Worm (Caenorhabditis elegans) whole organism, young adult: ENCODE data around the gene R10E9.3.
A peak's percentile ranks its signal among the peaks of the same experiment; 100 is the strongest.

Experiments used
- B0019.2 ChIP-seq: fragments of 200-800 bp; sonication (Bioruptor generic); conservative IDR thresholded peaks from 2 replicates; pipeline ENCODE4 v1.3.6; 2022; ENCODE audit warnings: missing genetic modification reagents, missing genetic modification characterization, missing compliant biosample characterization
- B0035.1 ChIP-seq: sonication (generic microtip); optimal IDR thresholded peaks from 2 replicates; lab custom pipeline; 2016; ENCODE audit warnings: missing genetic modification characterization, mild to moderate bottlenecking, missing compliant biosample characterization, missing genotype, missing genetic modification reagents
- B0336.3 ChIP-seq: fragments of 200-800 bp; sonication (Bioruptor generic); IDR thresholded peaks from 2 replicates; pipeline ENCODE4 v1.3.6; 2022; ENCODE audit warnings: missing genetic modification characterization, missing compliant biosample characterization
- D2030.7 ChIP-seq: fragments of 200-800 bp; sonication (Bioruptor generic); IDR thresholded peaks from 2 replicates; pipeline ENCODE4 v1.3.6; 2022; ENCODE audit warnings: missing genetic modification reagents, missing genetic modification characterization, missing compliant biosample characterization
- F22D6.2 ChIP-seq: sonication (generic microtip); optimal IDR thresholded peaks from 2 replicates; lab custom pipeline; 2016; ENCODE audit warnings: mild to moderate bottlenecking, missing genetic modification characterization, missing compliant biosample characterization
- F33H1.4 ChIP-seq: fragments of 200-800 bp; sonication (Bioruptor generic); IDR thresholded peaks from 2 replicates; pipeline ENCODE4 v1.3.6; 2022; ENCODE audit warnings: missing genetic modification reagents, missing genetic modification characterization, missing compliant biosample characterization
- T07F8.4 ChIP-seq: sonication (generic microtip); optimal IDR thresholded peaks from 2 replicates; lab custom pipeline; 2016; ENCODE audit warnings: mild to moderate bottlenecking, missing genetic modification characterization, moderate library complexity, missing compliant biosample characterization
- Y79H2A.3 ChIP-seq: fragments of 200-800 bp; sonication (Bioruptor generic); conservative IDR thresholded peaks from 2 replicates; pipeline ENCODE4 v1.3.6; 2022; ENCODE audit warnings: missing genetic modification reagents, missing genetic modification characterization, missing compliant biosample characterization
- attf-3 ChIP-seq: fragments of 200-800 bp; sonication (Bioruptor generic); conservative IDR thresholded peaks from 2 replicates; pipeline ENCODE4 v1.3.6; 2022; ENCODE audit warnings: missing genetic modification reagents, missing genetic modification characterization, missing compliant biosample characterization
- ceh-40 ChIP-seq: fragments of 200-800 bp; sonication (Bioruptor generic); IDR thresholded peaks from 2 replicates; pipeline ENCODE4 v1.3.6; 2022; ENCODE audit warnings: missing genetic modification characterization, missing compliant biosample characterization
- ceh-58 ChIP-seq: fragments of 200-800 bp; sonication (Bioruptor generic); IDR thresholded peaks from 2 replicates; pipeline ENCODE4 v1.3.6; 2022; ENCODE audit warnings: missing genetic modification characterization, missing compliant biosample characterization
- ceh-91 ChIP-seq: fragments of 200-800 bp; sonication (Bioruptor generic); IDR thresholded peaks from 2 replicates; pipeline ENCODE4 v1.3.6; 2022; ENCODE audit warnings: missing genetic modification reagents, missing genetic modification characterization, missing compliant biosample characterization
- efl-1 ChIP-seq: fragments of 150-350 bp; optimal IDR thresholded peaks from 2 replicates; lab custom pipeline; 2014; ENCODE audit warnings: missing biosample characterization, missing genetic modification reagents, missing genetic modification characterization
- ekl-4 ChIP-seq: fragments of 200-800 bp; sonication (Bioruptor generic); IDR thresholded peaks from 2 replicates; pipeline ENCODE4 v1.3.6; 2022; ENCODE audit warnings: missing genetic modification reagents, missing genetic modification characterization, missing compliant biosample characterization
- hlh-12 ChIP-seq: sonication (generic microtip); optimal IDR thresholded peaks from 2 replicates; lab custom pipeline; 2016; ENCODE audit warnings: missing genetic modification characterization, missing compliant biosample characterization
- hrde-1 ChIP-seq: sonication (generic microtip); optimal IDR thresholded peaks from 2 replicates; lab custom pipeline; 2016; ENCODE audit warnings: missing genetic modification characterization, mild to moderate bottlenecking, missing compliant biosample characterization, moderate library complexity, missing genotype, missing genetic modification reagents, borderline replicate concordance
- hsf-1 ChIP-seq: fragments of 200-800 bp; sonication (Bioruptor generic); IDR thresholded peaks from 2 replicates; pipeline ENCODE4 v1.3.6; 2022; ENCODE audit warnings: missing genetic modification reagents, missing genetic modification characterization, missing compliant biosample characterization
- lin-35 ChIP-seq, 3 experiments: fragments of 150-350 bp in 2 of 3; sonication (generic microtip) in 1 of 3; optimal IDR thresholded peaks; 2 replicates each; lab custom pipeline; 2014 to 2018; ENCODE audit warnings: missing biosample characterization in 3 of 3, missing genetic modification characterization in 3 of 3, missing genetic modification reagents in 3 of 3
- lin-54 ChIP-seq: fragments of 200-800 bp; sonication (Bioruptor generic); optimal IDR thresholded peaks from 2 replicates; lab custom pipeline; 2018; ENCODE audit warnings: mild to moderate bottlenecking, missing genetic modification characterization, missing compliant biosample characterization
- madf-10 ChIP-seq: sonication (generic microtip); optimal IDR thresholded peaks from 2 replicates; lab custom pipeline; 2016; ENCODE audit warnings: mild to moderate bottlenecking, missing genetic modification characterization, missing compliant biosample characterization
- madf-6 ChIP-seq: fragments of 200-800 bp; sonication (Bioruptor generic); IDR thresholded peaks from 2 replicates; pipeline ENCODE4 v1.3.6; 2022; ENCODE audit warnings: missing genetic modification reagents, missing genetic modification characterization, missing compliant biosample characterization
- mcd-1 ChIP-seq: fragments of 200-800 bp; sonication (Bioruptor generic); IDR thresholded peaks from 2 replicates; pipeline ENCODE4 v1.3.6; 2022; ENCODE audit warnings: missing genetic modification reagents, missing genetic modification characterization, missing compliant biosample characterization
- mxl-1 ChIP-seq: sonication (generic microtip); optimal IDR thresholded peaks from 2 replicates; lab custom pipeline; 2016; ENCODE audit warnings: missing genetic modification characterization, missing compliant biosample characterization
- nfya-1 ChIP-seq: sonication (generic microtip); optimal IDR thresholded peaks from 2 replicates; lab custom pipeline; 2017; ENCODE audit warnings: antibody characterized with exemption, missing compliant biosample characterization, missing genetic modification characterization, borderline replicate concordance; ENCODE audit not compliant: insufficient read depth
- nhr-120 ChIP-seq: fragments of 200-800 bp; sonication (Bioruptor generic); IDR thresholded peaks from 2 replicates; pipeline ENCODE4 v1.3.6; 2022; ENCODE audit warnings: missing genetic modification characterization, missing compliant biosample characterization
- rcor-1 ChIP-seq: fragments of 200-800 bp; sonication (Bioruptor generic); IDR thresholded peaks from 2 replicates; pipeline ENCODE4 v1.3.6; 2022; ENCODE audit warnings: missing genetic modification reagents, missing genetic modification characterization, missing compliant biosample characterization
- rpc-1 ChIP-seq, 2 experiments: fragments of 150-350 bp in 1 of 2; sonication (generic microtip) in 1 of 2; optimal IDR thresholded peaks; 2 replicates each; lab custom pipeline; 2014 to 2018; ENCODE audit warnings: missing biosample characterization in 1 of 2, missing genetic modification characterization in 1 of 2, missing genetic modification reagents in 1 of 2, missing genotype in 1 of 2
- snpc-3.4 ChIP-seq: sonication (generic microtip); optimal IDR thresholded peaks from 2 replicates; lab custom pipeline; 2017; ENCODE audit warnings: missing genetic modification characterization, mild to moderate bottlenecking, missing compliant biosample characterization, antibody characterized with exemption, moderate library complexity, missing genotype, missing genetic modification reagents
- snpc-4 ChIP-seq, 5 experiments: fragments of 150-350 bp in 1 of 5; sonication (generic microtip) in 4 of 5; optimal IDR thresholded peaks; 2 replicates each; lab custom pipeline; 2014 to 2018; ENCODE audit warnings: missing genetic modification characterization in 5 of 5, missing biosample characterization in 3 of 5, antibody characterized with exemption in 2 of 5, mild to moderate bottlenecking in 2 of 5, missing compliant biosample characterization in 2 of 5, missing genotype in 2 of 5, moderate library complexity in 2 of 5, missing genetic modification reagents in 1 of 5
- tlf-1 ChIP-seq: fragments of 200-800 bp; sonication (Bioruptor generic); optimal IDR thresholded peaks from 2 replicates; lab custom pipeline; 2018; ENCODE audit warnings: mild to moderate bottlenecking, missing genetic modification characterization, missing compliant biosample characterization
- unc-62 ChIP-seq: fragments of 150-350 bp; optimal IDR thresholded peaks from 2 replicates; lab custom pipeline; 2014; ENCODE audit warnings: missing biosample characterization, missing genetic modification reagents, missing genetic modification characterization
- zfh-2 ChIP-seq: fragments of 200-800 bp; sonication (Bioruptor generic); conservative IDR thresholded peaks from 2 replicates; pipeline ENCODE4 v1.3.6; 2022; ENCODE audit warnings: missing genetic modification reagents, missing genetic modification characterization, missing compliant biosample characterization
- ztf-3 ChIP-seq: fragments of 200-800 bp; sonication (Bioruptor generic); optimal IDR thresholded peaks from 2 replicates; lab custom pipeline; 2018; ENCODE audit warnings: mild to moderate bottlenecking, missing genetic modification characterization, missing compliant biosample characterization

Gene R10E9.3

ce11 chrIII:3918569-3918968, 41.5 kb upstream of the R10E9.3 start, which contains the start of gene ZK1058.3:
Gene ZK1058.3 (plus strand): TSS chrIII:3918869.
- peak; percentile 55; the same call in 1 of the 2 replicates for TF ChIP-seq hsf-1
- TF ChIP-seq rcor-1 (GFP tag; lab: Robert Waterston, UW), result 0 out of 2 replicates have a peak, but pooled peaks have one; percentile 11
- no peak for TF ChIP-seq snpc-4 (GFP tag; optimal IDR thresholded peaks at IDR 0.05; lab: Kevin White, UChicago)
- no peak for TF ChIP-seq snpc-4 (tag; optimal IDR thresholded peaks at IDR 0.05; lab: Kevin White, UChicago)
- 0 out of 2 replicates have a peak, but pooled peaks have one; percentile 33 for TF ChIP-seq B0019.2 (GFP tag; lab: Robert Waterston, UW)
- TF ChIP-seq Y79H2A.3, result no peak
- no peak for TF ChIP-seq D2030.7 (GFP tag; lab: Robert Waterston, UW)
- peak; percentile 1 for TF ChIP-seq tlf-1 (GFP tag; lab: Kevin White, UChicago)
- TF ChIP-seq nhr-120 (GFP tag; lab: Robert Waterston, UW), result no peak
- no peak for TF ChIP-seq ekl-4 (GFP tag; lab: Robert Waterston, UW)
- no peak for TF ChIP-seq nfya-1 (tag; lab: Kevin White, UChicago)
- no peak for TF ChIP-seq madf-10 (tag; lab: Kevin White, UChicago)
- TF ChIP-seq T07F8.4 (tag; lab: Kevin White, UChicago), result no peak
- 0 out of 2 replicates have a peak, but pooled peaks have one; percentile 20 for TF ChIP-seq B0336.3 (GFP tag; lab: Robert Waterston, UW)
- 0 out of 2 replicates have a peak, but pooled peaks have one; percentile 42 for TF ChIP-seq madf-6 (GFP tag; lab: Robert Waterston, UW)

- TF ChIP-seq hrde-1 (tag; lab: Kevin White, UChicago) (no peak), attf-3 (peak; percentile 48; the same call in 1 of the 2 replicates), mcd-1 (GFP tag; lab: Robert Waterston, UW) (no peak), lin-54 (GFP tag; lab: Kevin White, UChicago) (peak; percentile 10), ztf-3 (GFP tag; lab: Kevin White, UChicago) (no peak), snpc-3.4 (no peak), hsf-1 (no peak), B0336.3 (GFP tag; lab: Robert Waterston, UW) (no peak), lin-35 (GFP tag; optimal IDR thresholded peaks at IDR 0.05; lab: Kevin White, UChicago) (peak in 1 of 3 experiments; percentile 10)
Observed at ce11 chrIII:3921646-3922328, 38.2 kb upstream of the R10E9.3 start, which contains the start of the genes metl-6 and nit-1. Gene metl-6 (minus strand): TSS chrIII:3921711. Gene nit-1 (plus strand): TSS chrIII:3922207.

DNA sequence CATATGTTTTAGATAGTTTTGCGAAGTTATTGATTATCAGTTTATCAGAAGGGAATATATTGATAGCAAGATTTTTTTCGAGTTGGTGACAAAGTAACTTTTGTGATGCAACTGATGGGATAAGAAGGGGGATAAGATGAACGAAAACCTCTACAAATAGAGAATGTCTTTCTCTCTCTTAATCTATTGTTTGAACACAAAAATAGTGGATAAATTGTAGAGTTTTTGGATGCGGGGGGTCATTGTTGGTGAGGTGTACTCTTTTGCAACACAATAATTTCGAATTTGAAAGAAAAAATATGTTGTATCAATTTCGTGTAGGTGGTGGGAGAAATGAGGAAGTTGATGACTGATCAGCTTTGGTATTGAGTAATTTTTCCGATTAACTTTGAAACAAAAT, 33.9 kb upstream of the R10E9.3 start, which contains the start of gene ZK1058.9:
TSS of gene ZK1058.9 (minus strand) at position 101 of the 400 bp plus-strand sequence.
- no peak for TF ChIP-seq hlh-12
- TF ChIP-seq rpc-1 (optimal IDR thresholded peaks at IDR 0.05; lab: Kevin White, UChicago), result no peak
- TF ChIP-seq rpc-1 (tag; optimal IDR thresholded peaks at IDR 0.05; lab: Kevin White, UChicago), result no peak
- TF ChIP-seq ceh-91 (GFP tag; lab: Robert Waterston, UW), result no peak
- TF ChIP-seq lin-35 (GFP tag; optimal IDR thresholded peaks at IDR 0.05; lab: Kevin White, UChicago), result no peak

DNA sequence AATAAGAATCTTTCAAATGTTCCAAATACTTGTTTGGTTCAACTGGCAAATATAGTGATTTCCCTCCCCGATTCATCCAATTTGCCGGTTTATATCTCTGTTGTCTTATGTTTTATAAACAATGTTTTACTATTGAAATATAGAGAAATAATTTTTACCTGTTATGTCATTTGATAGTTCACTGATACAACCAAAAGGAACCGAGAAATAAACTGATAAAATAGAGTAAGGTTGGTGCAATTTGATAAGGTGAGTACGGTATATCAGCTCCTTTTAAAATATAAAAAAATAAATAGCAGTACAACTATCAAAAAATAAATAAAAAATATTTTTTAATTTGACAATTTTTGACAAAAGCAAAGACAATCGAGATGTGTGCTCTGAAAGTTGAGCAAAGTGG, 33.2 kb upstream of the R10E9.3 start:
- TF ChIP-seq F33H1.4 (GFP tag; lab: Robert Waterston, UW) (no peak), B0035.1 (tag; lab: Kevin White, UChicago) (no peak), ceh-40 (GFP tag; lab: Robert Waterston, UW) (no peak), zfh-2 (GFP tag; lab: Robert Waterston, UW) (no peak), ceh-58 (GFP tag; lab: Robert Waterston, UW) (no peak), unc-62 (GFP tag; lab: Kevin White, UChicago) (no peak), F22D6.2 (no peak), efl-1 (GFP tag; lab: Kevin White, UChicago) (no peak), ceh-91 (GFP tag; lab: Robert Waterston, UW) (no peak), mxl-1 (tag; lab: Kevin White, UChicago) (no peak)
